Worm (Caenorhabditis elegans): ENCODE results near the gene ZK813.6.

DNA sequence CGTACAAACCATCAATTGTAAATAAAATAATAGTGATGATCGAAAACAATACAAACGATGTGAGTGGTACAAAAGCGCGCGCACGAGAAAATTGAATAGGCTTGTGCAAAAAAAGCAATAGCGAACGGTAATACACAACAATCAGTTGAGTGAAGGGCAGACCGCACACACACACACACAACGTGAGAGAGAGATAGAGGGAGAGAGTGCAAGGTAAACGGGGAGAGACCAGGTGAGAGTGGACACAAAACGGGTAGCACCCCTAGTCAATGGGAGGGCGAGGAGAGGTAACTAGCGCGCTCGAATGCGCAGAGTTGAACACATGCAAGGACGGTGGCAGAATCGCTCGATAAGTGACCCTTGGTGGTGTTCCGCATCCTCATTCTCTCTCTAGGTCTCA, 47.6 kb downstream of the ZK813.6 start:
- TF ChIP-seq lsy-2 (tag; optimal IDR thresholded peaks at IDR 0.05) (peak; percentile 31), bed-3 (GFP tag; optimal IDR thresholded peaks at IDR 0.05) (no peak), hlh-1 (tag; optimal IDR thresholded peaks at IDR 0.05) (peak; percentile 42), unc-39 (tag; optimal IDR thresholded peaks at IDR 0.05) (no peak), snpc-4 (tag; optimal IDR thresholded peaks at IDR 0.05) (no peak), mab-5 (tag; optimal IDR thresholded peaks at IDR 0.05) (no peak), nhr-28 (tag; optimal IDR thresholded peaks at IDR 0.05) (no peak), unc-120 (tag; optimal IDR thresholded peaks at IDR 0.05; ENCODE audit: poor library complexity, severe bottlenecking) (peak; percentile 57), nhr-76 (tag; optimal IDR thresholded peaks at IDR 0.05) (no peak), elt-1 (tag; optimal IDR thresholded peaks at IDR 0.05; ENCODE audit: borderline replicate concordance, insufficient read depth) (peak; percentile 57)

All from whole organism, mixed stage, embryonic.